Fruit fly (Drosophila melanogaster) whole organism, prepupa: ENCODE data around the gene zormin.

ENCODE experiments used
- CG10631 ChIP-seq: fragments of 200-800 bp; sonication (Bioruptor generic); optimal IDR thresholded peaks from 2 replicates; lab custom pipeline; 2016; ENCODE audit warnings: missing biosample characterization, missing genetic modification characterization
- CG10669 ChIP-seq: fragments of 200-800 bp; sonication (Bioruptor generic); optimal IDR thresholded peaks from 3 replicates; lab custom pipeline; 2018; ENCODE audit warnings: missing biosample characterization, mild to moderate bottlenecking, missing genetic modification characterization, moderate library complexity
- CG11762 ChIP-seq: fragments of 200-800 bp; sonication (Bioruptor generic); optimal IDR thresholded peaks from 3 replicates; lab custom pipeline; 2016; ENCODE audit warnings: missing biosample characterization, missing genetic modification characterization; ENCODE audit not compliant: insufficient read depth
- CG15336 ChIP-seq: fragments of 200-800 bp; sonication (Bioruptor generic); IDR thresholded peaks from 2 replicates; pipeline ENCODE4 v1.3.6; 2022; ENCODE audit warnings: missing biosample characterization, missing genetic modification characterization
- CG16779 ChIP-seq: fragments of 200-800 bp; sonication (Bioruptor generic); optimal IDR thresholded peaks from 3 replicates; lab custom pipeline; 2017; ENCODE audit warnings: missing biosample characterization, mild to moderate bottlenecking, missing genetic modification characterization
- CG3032 ChIP-seq: fragments of 200-800 bp; optimal IDR thresholded peaks from 2 replicates; lab custom pipeline; 2019; ENCODE audit warnings: missing biosample characterization, mild to moderate bottlenecking, missing genetic modification characterization, moderate library complexity
- CG31627 ChIP-seq: fragments of 200-800 bp; sonication (Bioruptor generic); optimal IDR thresholded peaks from 3 replicates; lab custom pipeline; 2016; ENCODE audit warnings: missing biosample characterization, missing genetic modification characterization
- CG32006 ChIP-seq: fragments of 200-800 bp; sonication (Bioruptor generic); optimal IDR thresholded peaks from 3 replicates; lab custom pipeline; 2017; ENCODE audit warnings: missing biosample characterization, mild to moderate bottlenecking, missing genetic modification characterization
- CG34406 ChIP-seq: fragments of 200-800 bp; sonication (Bioruptor generic); optimal IDR thresholded peaks from 3 replicates; lab custom pipeline; 2016; ENCODE audit warnings: missing biosample characterization, missing genetic modification characterization
- CG3919 ChIP-seq: fragments of 200-800 bp; sonication (Bioruptor generic); optimal IDR thresholded peaks from 3 replicates; lab custom pipeline; 2016; ENCODE audit warnings: missing biosample characterization, missing genetic modification characterization
- CG6163 ChIP-seq: fragments of 200-800 bp; sonication (Bioruptor generic); IDR thresholded peaks from 3 replicates; pipeline ENCODE4 v1.3.6; 2022; ENCODE audit warnings: missing biosample characterization, missing genetic modification characterization
- CG6276 ChIP-seq: fragments of 200-800 bp; sonication (Bioruptor generic); optimal IDR thresholded peaks from 2 replicates; lab custom pipeline; 2017; ENCODE audit warnings: missing biosample characterization, mild to moderate bottlenecking, missing genetic modification characterization
- CG6792 ChIP-seq: fragments of 200-800 bp; sonication (Bioruptor generic); optimal IDR thresholded peaks from 3 replicates; lab custom pipeline; 2016; ENCODE audit warnings: missing biosample characterization, missing genetic modification characterization
- CG6808 ChIP-seq: fragments of 200-800 bp; sonication (Bioruptor generic); optimal IDR thresholded peaks from 3 replicates; lab custom pipeline; 2017; ENCODE audit warnings: missing biosample characterization, missing genetic modification characterization, mild to moderate bottlenecking, moderate library complexity, missing genetic modification reagents
- CG6854 ChIP-seq: fragments of 200-800 bp; sonication (Bioruptor generic); optimal IDR thresholded peaks from 2 replicates; lab custom pipeline; 2017; ENCODE audit warnings: missing biosample characterization, mild to moderate bottlenecking, missing genetic modification characterization
- CG8119 ChIP-seq: fragments of 200-800 bp; sonication (Bioruptor generic); IDR thresholded peaks from 3 replicates; pipeline ENCODE4 v1.3.6; 2022; ENCODE audit warnings: missing biosample characterization, missing genetic modification characterization
- CG8319 ChIP-seq: fragments of 200-800 bp; sonication (Bioruptor generic); optimal IDR thresholded peaks from 3 replicates; lab custom pipeline; 2016; ENCODE audit warnings: missing biosample characterization, missing genetic modification characterization
- CG8632 ChIP-seq: fragments of 200-800 bp; sonication (Bioruptor generic); optimal IDR thresholded peaks from 3 replicates; lab custom pipeline; 2016; ENCODE audit warnings: missing biosample characterization, missing genetic modification characterization
- CG9139 ChIP-seq: fragments of 200-800 bp; sonication (Bioruptor generic); optimal IDR thresholded peaks from 3 replicates; lab custom pipeline; 2017; ENCODE audit warnings: missing biosample characterization, mild to moderate bottlenecking, missing genetic modification characterization
- Eip78C ChIP-seq: fragments of 200-800 bp; sonication (Bioruptor generic); peaks from one replicate; lab custom pipeline; 2016; ENCODE audit warnings: missing biosample characterization, missing genetic modification characterization
- Eip93F ChIP-seq: fragments of 200-800 bp; sonication (Bioruptor generic); optimal IDR thresholded peaks from 2 replicates; lab custom pipeline; 2016; ENCODE audit warnings: missing biosample characterization, mild to moderate bottlenecking, missing genetic modification characterization
- Ets21C ChIP-seq: fragments of 200-800 bp; sonication (Bioruptor generic); optimal IDR thresholded peaks from 3 replicates; lab custom pipeline; 2016; ENCODE audit warnings: missing biosample characterization, missing genetic modification characterization
- Ets96B ChIP-seq: fragments of 200-800 bp; optimal IDR thresholded peaks from 2 replicates; lab custom pipeline; 2019; ENCODE audit warnings: missing biosample characterization, mild to moderate bottlenecking, missing genetic modification characterization, moderate library complexity
- Gug ChIP-seq: fragments of 200-800 bp; sonication (Bioruptor generic); IDR thresholded peaks from 2 replicates; pipeline ENCODE4 v1.3.6; 2022; ENCODE audit warnings: missing biosample characterization, missing genetic modification characterization
- Hr38 ChIP-seq: sonication (Bioruptor generic); optimal IDR thresholded peaks from 2 replicates; lab custom pipeline; 2016; ENCODE audit warnings: missing biosample characterization, missing genetic modification characterization
- Hr4 ChIP-seq: fragments of 200-800 bp; sonication (Bioruptor generic); optimal IDR thresholded peaks from 3 replicates; lab custom pipeline; 2016; ENCODE audit warnings: missing biosample characterization, missing genetic modification characterization
- Lpt ChIP-seq: fragments of 200-800 bp; sonication (Bioruptor generic); optimal IDR thresholded peaks from 3 replicates; lab custom pipeline; 2016; ENCODE audit warnings: missing biosample characterization, missing genetic modification characterization
- Met ChIP-seq: fragments of 200-800 bp; sonication (Bioruptor generic); optimal IDR thresholded peaks from 3 replicates; lab custom pipeline; 2016; ENCODE audit warnings: missing biosample characterization, missing genetic modification characterization
- OdsH ChIP-seq: fragments of 200-800 bp; sonication (Bioruptor generic); optimal IDR thresholded peaks from 3 replicates; lab custom pipeline; 2016; ENCODE audit warnings: missing biosample characterization, missing genetic modification characterization
- Smox ChIP-seq: fragments of 200-800 bp; sonication (Bioruptor generic); optimal IDR thresholded peaks from 3 replicates; lab custom pipeline; 2016; ENCODE audit warnings: missing biosample characterization, missing genetic modification characterization
- Sox14 ChIP-seq: fragments of 200-800 bp; sonication (Bioruptor generic); optimal IDR thresholded peaks from 3 replicates; lab custom pipeline; 2016; ENCODE audit warnings: missing biosample characterization, missing genetic modification characterization
- achi ChIP-seq: fragments of 200-800 bp; sonication (Bioruptor generic); optimal IDR thresholded peaks from 3 replicates; lab custom pipeline; 2016; ENCODE audit warnings: missing biosample characterization, missing genetic modification characterization
- acj6 ChIP-seq: fragments of 200-800 bp; sonication (Bioruptor generic); optimal IDR thresholded peaks from 3 replicates; lab custom pipeline; 2016; ENCODE audit warnings: missing biosample characterization, missing genetic modification characterization
- cyc ChIP-seq: fragments of 200-800 bp; sonication (Bioruptor generic); optimal IDR thresholded peaks from 3 replicates; lab custom pipeline; 2016; ENCODE audit warnings: missing biosample characterization, missing genetic modification characterization
- dac ChIP-seq: fragments of 200-800 bp; sonication (Bioruptor generic); optimal IDR thresholded peaks from 2 replicates; lab custom pipeline; 2017; ENCODE audit warnings: missing biosample characterization, mild to moderate bottlenecking, missing genetic modification characterization
- eg ChIP-seq: fragments of 200-800 bp; sonication (Bioruptor generic); IDR thresholded peaks from 3 replicates; pipeline ENCODE4 v1.3.6; 2022; ENCODE audit warnings: missing biosample characterization, missing genetic modification characterization
- esn ChIP-seq: fragments of 200-800 bp; sonication (Bioruptor generic); optimal IDR thresholded peaks from 2 replicates; lab custom pipeline; 2016; ENCODE audit warnings: missing biosample characterization, mild to moderate bottlenecking, missing genetic modification characterization, moderate library complexity
- fd59A ChIP-seq: fragments of 200-800 bp; sonication (Bioruptor generic); optimal IDR thresholded peaks from 2 replicates; lab custom pipeline; 2017; ENCODE audit warnings: missing biosample characterization, mild to moderate bottlenecking, missing genetic modification characterization, missing genetic modification reagents
- fkh ChIP-seq: fragments of 200-800 bp; sonication (Bioruptor generic); optimal IDR thresholded peaks from 3 replicates; lab custom pipeline; 2017; ENCODE audit warnings: missing biosample characterization, mild to moderate bottlenecking, missing genetic modification characterization, moderate library complexity
- lz ChIP-seq: fragments of 200-800 bp; sonication (Bioruptor generic); optimal IDR thresholded peaks from 3 replicates; lab custom pipeline; 2016; ENCODE audit warnings: missing biosample characterization, missing genetic modification characterization
- net ChIP-seq: fragments of 200-800 bp; sonication (Bioruptor generic); optimal IDR thresholded peaks from 3 replicates; lab custom pipeline; 2016; ENCODE audit warnings: missing biosample characterization, missing genetic modification characterization
- salr ChIP-seq, 2 experiments: fragments of 200-800 bp; sonication (Bioruptor generic); optimal IDR thresholded peaks; 3 replicates each; lab custom pipeline; 2016 to 2018; ENCODE audit warnings: missing biosample characterization in 2 of 2, missing genetic modification characterization in 2 of 2, mild to moderate bottlenecking in 1 of 2
- spab ChIP-seq: fragments of 200-800 bp; sonication (Bioruptor generic); optimal IDR thresholded peaks from 2 replicates; lab custom pipeline; 2017; ENCODE audit warnings: missing biosample characterization, mild to moderate bottlenecking, missing genetic modification characterization, missing genetic modification reagents
- ss ChIP-seq, 2 experiments: fragments of 200-800 bp; sonication (Bioruptor generic); optimal IDR thresholded peaks; 2 replicates in 1 of 2; 3 replicates in 1 of 2; lab custom pipeline; 2017 to 2018; ENCODE audit warnings: mild to moderate bottlenecking in 2 of 2, missing biosample characterization in 2 of 2, missing genetic modification characterization in 2 of 2, moderate library complexity in 1 of 2
- svp ChIP-seq: fragments of 200-800 bp; sonication (Bioruptor generic); peaks from one replicate; lab custom pipeline; 2016; ENCODE audit warnings: missing biosample characterization, missing genetic modification characterization
- vri ChIP-seq: fragments of 200-800 bp; sonication (Bioruptor generic); optimal IDR thresholded peaks from 3 replicates; lab custom pipeline; 2016; ENCODE audit warnings: missing biosample characterization, mild to moderate bottlenecking, missing genetic modification characterization

zormin gene

DNA sequence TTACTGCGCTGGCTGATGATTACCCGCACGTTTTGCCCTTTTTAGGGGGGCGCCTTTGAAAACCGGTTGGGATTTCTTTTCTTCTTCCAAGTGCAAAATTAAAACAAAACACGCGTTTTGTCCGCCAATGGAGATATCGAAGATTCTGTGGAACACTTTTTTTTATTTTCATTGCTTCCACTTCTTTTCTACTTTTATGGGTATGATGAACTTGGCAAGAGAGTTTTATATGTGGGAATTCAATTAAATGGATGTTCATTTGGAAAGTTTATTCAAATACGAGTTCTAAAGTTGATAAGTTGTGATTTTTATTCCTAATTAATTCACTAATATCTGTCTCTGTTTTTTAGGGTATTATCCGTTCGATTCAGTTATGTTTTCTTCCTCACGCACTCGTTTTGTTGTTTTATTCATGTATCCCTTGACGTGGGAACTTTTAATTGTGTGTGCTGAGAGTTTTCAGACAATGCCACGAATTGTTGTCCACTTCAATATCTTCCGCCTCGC is 12.6 kb upstream of the zormin start (continued):
- TF ChIP-seq CG8319 (GFP tag; lab: Kevin White, UChicago) (peak; percentile 86), ss (GFP tag; optimal IDR thresholded peaks at IDR 0.05; lab: Kevin White, UChicago) (peak; percentile 88 to 94), CG9139 (peak; percentile 85), spab (peak; percentile 94), esn (peak; percentile 94), CG34406 (GFP tag; lab: Kevin White, UChicago) (peak; percentile 88), svp (GFP tag; lab: Kevin White, UChicago) (peak; percentile 96), dac (GFP tag; lab: Kevin White, UChicago) (no peak), CG8632 (GFP tag; lab: Kevin White, UChicago) (peak; percentile 91), vri (GFP tag; lab: Kevin White, UChicago) (peak; percentile 87), Hr38 (GFP tag; lab: Kevin White, UChicago) (no peak), CG6163 (GFP tag; lab: Robert Waterston, UW) (peak; percentile 94), Ets21C (GFP tag; lab: Kevin White, UChicago) (peak; percentile 85), Eip78C (peak; percentile 98), CG3032 (tag; lab: Kevin White, UChicago) (peak; percentile 89), Eip93F (GFP tag; lab: Kevin White, UChicago) (peak; percentile 85), CG16779 (peak; percentile 55), Sox14 (GFP tag; lab: Kevin White, UChicago) (peak; percentile 86), salr (GFP tag; optimal IDR thresholded peaks at IDR 0.05; lab: Kevin White, UChicago) (peak; percentile 57 to 76), Hr4 (GFP tag; lab: Kevin White, UChicago) (peak; percentile 31), CG11762 (GFP tag; lab: Kevin White, UChicago) (peak; percentile 90), CG8119 (GFP tag; lab: Robert Waterston, UW) (peak; percentile 67), CG10631 (GFP tag; lab: Kevin White, UChicago) (peak; percentile 83), fd59A (GFP tag; lab: Kevin White, UChicago) (peak; percentile 81), Met (GFP tag; lab: Kevin White, UChicago) (peak; percentile 94), CG6854 (peak; percentile 86), CG6792 (GFP tag; lab: Kevin White, UChicago) (peak; percentile 89), Smox (peak; percentile 93), CG15336 (peak; percentile 68), CG3919 (GFP tag; lab: Kevin White, UChicago) (peak; percentile 95), CG32006 (GFP tag; lab: Kevin White, UChicago) (peak; percentile 52), Gug (GFP tag; lab: Robert Waterston, UW) (peak; percentile 43; the same call in 1 of the 2 replicates), lz (GFP tag; lab: Kevin White, UChicago) (peak; percentile 90), CG10669 (GFP tag; lab: Kevin White, UChicago) (peak; percentile 95), CG6276 (no peak), cyc (GFP tag; lab: Kevin White, UChicago) (peak; percentile 97), Lpt (GFP tag; lab: Kevin White, UChicago) (peak; percentile 25), OdsH (GFP tag; lab: Kevin White, UChicago) (peak; percentile 89)
- TF ChIP-seq, all 60 proteins: peak for 55

DNA sequence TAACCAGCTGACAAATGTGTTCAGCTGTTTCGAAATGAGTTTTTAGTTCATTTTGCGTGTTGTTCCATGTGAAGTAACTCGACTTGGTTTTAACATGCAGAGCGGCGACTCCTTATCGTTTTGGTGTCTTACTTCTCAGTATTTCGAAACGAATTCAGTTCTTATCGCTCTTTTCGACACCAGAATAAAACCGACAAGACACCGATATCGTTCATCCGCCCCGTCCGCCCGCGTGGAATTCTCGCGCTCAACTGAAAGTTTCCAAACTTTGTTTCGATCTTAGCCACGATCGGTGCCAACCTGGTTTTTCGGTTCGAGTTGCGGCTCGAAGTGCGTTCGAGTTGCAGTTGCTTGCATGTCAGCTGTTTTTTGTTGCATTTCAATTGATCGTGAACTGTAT is 12.1 kb upstream of the zormin start, which contains the start of gene CG15822:
Gene CG15822, minus strand, starts transcription at position 256 of the 400 bp plus-strand sequence.
- no peak for TF ChIP-seq Hr38 (GFP tag; lab: Kevin White, UChicago)
- peak; percentile 7; the same call in 1 of the 3 replicates for TF ChIP-seq eg (GFP tag; lab: Robert Waterston, UW)

DNA sequence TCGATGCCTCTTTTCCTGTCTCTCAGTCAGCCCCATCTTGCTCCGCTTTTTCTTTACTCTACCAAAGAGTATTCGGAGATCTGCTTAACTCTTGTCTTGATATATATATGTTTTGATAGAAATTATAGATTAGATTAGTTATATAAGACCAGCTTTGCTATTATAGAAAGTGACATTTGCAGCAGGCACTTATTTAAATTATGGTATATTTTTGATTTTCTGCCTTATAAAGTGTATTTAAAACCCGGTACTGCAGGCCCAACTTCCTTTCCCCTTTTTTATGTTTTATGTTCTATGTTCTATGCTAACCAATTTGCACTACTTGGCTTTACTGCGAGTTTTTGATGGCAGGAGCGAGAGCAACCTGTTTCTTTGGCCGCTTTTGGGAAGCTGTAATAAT is 11.1 kb upstream of the zormin start:
- TF ChIP-seq CG3032 (tag; lab: Kevin White, UChicago) = peak; percentile 44
- no peak for TF ChIP-seq Ets21C (GFP tag; lab: Kevin White, UChicago)
- TF ChIP-seq achi (GFP tag; lab: Kevin White, UChicago) = peak; percentile 15
- no peak for TF ChIP-seq fkh
- TF ChIP-seq Eip78C = peak; percentile 60
- no peak for TF ChIP-seq net
- TF ChIP-seq CG6276 = peak; percentile 52
- TF ChIP-seq eg (GFP tag; lab: Robert Waterston, UW) = peak; percentile 60; the same call in 2 of the 3 replicates
- TF ChIP-seq ss (GFP tag; optimal IDR thresholded peaks at IDR 0.05; lab: Kevin White, UChicago) = peak in 1 of 2 experiments; percentile 34
- TF ChIP-seq CG3919 (GFP tag; lab: Kevin White, UChicago) = peak; percentile 23
- TF ChIP-seq CG16779 = peak; percentile 5
- TF ChIP-seq CG32006 (GFP tag; lab: Kevin White, UChicago) = peak; percentile 67
- no peak for TF ChIP-seq acj6 (GFP tag; lab: Kevin White, UChicago)
- peak; percentile 26 for TF ChIP-seq CG6808 (GFP tag; lab: Kevin White, UChicago)
- TF ChIP-seq OdsH (GFP tag; lab: Kevin White, UChicago) = peak; percentile 11
- no peak for TF ChIP-seq Eip93F (GFP tag; lab: Kevin White, UChicago)
- no peak for TF ChIP-seq CG31627
- peak; percentile 77 for TF ChIP-seq CG15336
- peak; percentile 35 for TF ChIP-seq CG10631 (GFP tag; lab: Kevin White, UChicago)
- no peak for TF ChIP-seq CG10669 (GFP tag; lab: Kevin White, UChicago)
- peak; percentile 14 for TF ChIP-seq Ets96B (tag; lab: Kevin White, UChicago)
- peak; percentile 69; the same call in 2 of the 3 replicates for TF ChIP-seq CG6163 (GFP tag; lab: Robert Waterston, UW)
